Fruit fly (Drosophila melanogaster) whole organism, embryonic: ENCODE data around the gene Ldsdh1.

Experiments
- Abd-B ChIP-seq: fragments of 200-800 bp; sonication (Bioruptor generic); optimal IDR thresholded peaks from 2 replicates; lab custom pipeline; 2018; ENCODE audit warnings: missing biosample characterization, mild to moderate bottlenecking, missing genetic modification characterization, moderate library complexity
- Ada2b ChIP-seq: fragments of 200-800 bp; sonication (Bioruptor generic); IDR thresholded peaks from 2 replicates; pipeline ENCODE4 v1.3.6; 2022; ENCODE audit warnings: missing biosample characterization, missing genetic modification characterization
- Bgb ChIP-seq: fragments of 200-800 bp; sonication (Bioruptor generic); IDR thresholded peaks from 2 replicates; pipeline ENCODE4 v1.3.6; 2022; ENCODE audit warnings: missing biosample characterization, missing genetic modification characterization; ENCODE audit not compliant: partially characterized antibody
- CG10431 ChIP-seq: fragments of 200-800 bp; sonication (Bioruptor generic); optimal IDR thresholded peaks from 3 replicates; lab custom pipeline; 2018; ENCODE audit warnings: missing biosample characterization, mild to moderate bottlenecking, missing genetic modification characterization
- CG10959 ChIP-seq: fragments of 200-800 bp; sonication (Bioruptor generic); IDR thresholded peaks from 2 replicates; pipeline ENCODE4 v1.3.6; 2022; ENCODE audit warnings: missing biosample characterization, missing genetic modification characterization
- CG11695 ChIP-seq: fragments of 200-800 bp; sonication (Bioruptor generic); IDR thresholded peaks from 3 replicates; pipeline ENCODE4 v1.3.6; 2022; ENCODE audit warnings: missing biosample characterization, missing genetic modification characterization
- CG11696 ChIP-seq: fragments of 200-800 bp; sonication (Bioruptor generic); IDR thresholded peaks from 2 replicates; pipeline ENCODE4 v1.3.6; 2022; ENCODE audit warnings: missing biosample characterization, missing genetic modification characterization
- CG12155 ChIP-seq: fragments of 200-800 bp; sonication (Bioruptor generic); optimal IDR thresholded peaks from 3 replicates; lab custom pipeline; 2016; ENCODE audit warnings: missing biosample characterization, missing genetic modification characterization
- CG16813 ChIP-seq: fragments of 200-800 bp; sonication (Bioruptor generic); IDR thresholded peaks from 3 replicates; pipeline ENCODE4 v1.3.6; 2022; ENCODE audit warnings: missing biosample characterization, missing genetic modification characterization; ENCODE audit not compliant: partially characterized antibody
- CG30020 ChIP-seq: fragments of 200-800 bp; optimal IDR thresholded peaks from 2 replicates; lab custom pipeline; 2019; ENCODE audit warnings: missing biosample characterization, mild to moderate bottlenecking, missing genetic modification characterization, moderate library complexity
- CG3065 ChIP-seq: fragments of 200-800 bp; sonication (Bioruptor generic); optimal IDR thresholded peaks from 2 replicates; lab custom pipeline; 2016; ENCODE audit warnings: missing biosample characterization, missing genetic modification characterization
- CG31224 ChIP-seq: fragments of 200-800 bp; sonication (Bioruptor generic); IDR thresholded peaks from 2 replicates; pipeline ENCODE4 v1.3.6; 2022; ENCODE audit warnings: missing biosample characterization, missing genetic modification characterization
- CG32532 ChIP-seq: fragments of 200-800 bp; sonication (Bioruptor generic); IDR thresholded peaks from 2 replicates; pipeline ENCODE4 v1.3.6; 2022; ENCODE audit warnings: missing biosample characterization, missing genetic modification characterization
- CG3995 ChIP-seq: fragments of 200-800 bp; sonication (Bioruptor generic); optimal IDR thresholded peaks from 3 replicates; lab custom pipeline; 2016; ENCODE audit warnings: missing biosample characterization, missing genetic modification characterization
- CG4282 ChIP-seq: fragments of 200-800 bp; sonication (Bioruptor generic); optimal IDR thresholded peaks from 2 replicates; lab custom pipeline; 2016; ENCODE audit warnings: missing biosample characterization, missing genetic modification characterization
- CG4360 ChIP-seq: fragments of 200-800 bp; sonication (Bioruptor generic); IDR thresholded peaks from 2 replicates; pipeline ENCODE4 v1.3.6; 2022; ENCODE audit warnings: missing biosample characterization, missing genetic modification characterization
- CG7372 ChIP-seq: fragments of 200-800 bp; sonication (Bioruptor generic); IDR thresholded peaks from 2 replicates; pipeline ENCODE4 v1.3.6; 2022; ENCODE audit warnings: missing biosample characterization, missing genetic modification characterization
- CG8089 ChIP-seq: fragments of 200-800 bp; sonication (Bioruptor generic); optimal IDR thresholded peaks from 3 replicates; lab custom pipeline; 2016; ENCODE audit warnings: missing biosample characterization, missing genetic modification characterization
- CG8924 ChIP-seq: fragments of 200-800 bp; optimal IDR thresholded peaks from 3 replicates; lab custom pipeline; 2019; ENCODE audit warnings: missing biosample characterization, mild to moderate bottlenecking, missing genetic modification characterization, moderate library complexity
- CG9215 ChIP-seq: fragments of 200-800 bp; sonication (Bioruptor generic); IDR thresholded peaks from 2 replicates; pipeline ENCODE4 v1.3.6; 2022; ENCODE audit warnings: missing biosample characterization, missing genetic modification characterization
- D19A ChIP-seq: fragments of 200-800 bp; optimal IDR thresholded peaks from 3 replicates; lab custom pipeline; 2019; ENCODE audit warnings: missing biosample characterization, mild to moderate bottlenecking, missing genetic modification characterization, moderate library complexity
- Dip3 ChIP-seq: fragments of 200-800 bp; sonication (Bioruptor generic); optimal IDR thresholded peaks from 3 replicates; lab custom pipeline; 2016; ENCODE audit warnings: missing biosample characterization, missing genetic modification characterization
- Doc2 ChIP-seq: fragments of 200-800 bp; sonication (Bioruptor generic); IDR thresholded peaks from 2 replicates; pipeline ENCODE4 v1.3.6; 2022; ENCODE audit warnings: missing biosample characterization, missing genetic modification characterization
- Fer1 ChIP-seq: fragments of 200-800 bp; sonication (Bioruptor generic); optimal IDR thresholded peaks from 2 replicates; lab custom pipeline; 2017; ENCODE audit warnings: missing biosample characterization, mild to moderate bottlenecking, missing genetic modification characterization
- Hr39 ChIP-seq: fragments of >200 bp; optimal IDR thresholded peaks from 2 replicates; lab custom pipeline; 2017
- Lpt ChIP-seq: fragments of >200 bp; optimal IDR thresholded peaks from 2 replicates; lab custom pipeline; 2018; ENCODE audit warnings: missing biosample characterization, missing genetic modification characterization
- Meics ChIP-seq: fragments of 200-800 bp; sonication (Bioruptor generic); optimal IDR thresholded peaks from 2 replicates; lab custom pipeline; 2017; ENCODE audit warnings: missing biosample characterization, mild to moderate bottlenecking, missing genetic modification characterization
- abd-A ChIP-seq: fragments of 200-800 bp; sonication (Bioruptor generic); optimal IDR thresholded peaks from 3 replicates; lab custom pipeline; 2019; ENCODE audit warnings: missing biosample characterization, mild to moderate bottlenecking, missing genetic modification characterization, moderate library complexity
- chinmo ChIP-seq: fragments of 200-800 bp; sonication (Bioruptor generic); IDR thresholded peaks from 4 replicates; pipeline ENCODE4 v1.3.6; 2022; ENCODE audit warnings: missing biosample characterization, missing genetic modification characterization; ENCODE audit not compliant: partially characterized antibody
- da ChIP-seq: fragments of 200-800 bp; sonication (Bioruptor generic); optimal IDR thresholded peaks from 2 replicates; lab custom pipeline; 2016; ENCODE audit warnings: missing biosample characterization, missing genetic modification characterization
- disco-r ChIP-seq: fragments of 200-800 bp; sonication (Bioruptor generic); optimal IDR thresholded peaks from 2 replicates; lab custom pipeline; 2016; ENCODE audit warnings: missing biosample characterization, missing genetic modification characterization
- dmrt99B ChIP-seq: fragments of 200-800 bp; sonication (Bioruptor generic); optimal IDR thresholded peaks from 2 replicates; lab custom pipeline; 2018; ENCODE audit warnings: missing biosample characterization, mild to moderate bottlenecking, missing genetic modification characterization, moderate library complexity
- fd102C ChIP-seq: fragments of 200-800 bp; sonication (Bioruptor generic); optimal IDR thresholded peaks from 2 replicates; lab custom pipeline; 2018; ENCODE audit warnings: missing biosample characterization, mild to moderate bottlenecking, missing genetic modification characterization, moderate library complexity
- fru ChIP-seq: fragments of >200 bp; optimal IDR thresholded peaks from 2 replicates; lab custom pipeline; 2017
- jing ChIP-seq: fragments of 200-800 bp; sonication (Bioruptor generic); optimal IDR thresholded peaks from 2 replicates; lab custom pipeline; 2018; ENCODE audit warnings: missing biosample characterization, mild to moderate bottlenecking, missing genetic modification characterization
- knrl ChIP-seq: fragments of 200-800 bp; sonication (Bioruptor generic); IDR thresholded peaks from 3 replicates; pipeline ENCODE4 v1.3.6; 2022; ENCODE audit warnings: missing biosample characterization, missing genetic modification characterization; ENCODE audit not compliant: partially characterized antibody
- nerfin-2 ChIP-seq: fragments of 200-800 bp; sonication (Bioruptor generic); IDR thresholded peaks from 2 replicates; pipeline ENCODE4 v1.3.6; 2022; ENCODE audit warnings: missing biosample characterization, missing genetic modification characterization; ENCODE audit not compliant: partially characterized antibody
- onecut ChIP-seq: fragments of 200-800 bp; sonication (Bioruptor generic); IDR thresholded peaks from 2 replicates; pipeline ENCODE4 v1.3.6; 2022; ENCODE audit warnings: missing biosample characterization, missing genetic modification characterization
- otp ChIP-seq: fragments of 200-800 bp; sonication (Bioruptor generic); IDR thresholded peaks from 3 replicates; pipeline ENCODE4, ENCODE4 v1.3.6; 2022; ENCODE audit warnings: missing biosample characterization, missing genetic modification characterization
- ro ChIP-seq: fragments of 200-800 bp; sonication (Bioruptor generic); IDR thresholded peaks from 2 replicates; pipeline ENCODE4 v1.3.6; 2022; ENCODE audit warnings: missing biosample characterization, missing genetic modification characterization
- row ChIP-seq: fragments of 200-800 bp; sonication (Bioruptor generic); IDR thresholded peaks from 3 replicates; pipeline ENCODE4 v1.3.6; 2022; ENCODE audit warnings: missing biosample characterization, missing genetic modification characterization
- run ChIP-seq: fragments of 200-800 bp; sonication (Bioruptor generic); optimal IDR thresholded peaks from 3 replicates; lab custom pipeline; 2018; ENCODE audit warnings: missing biosample characterization, mild to moderate bottlenecking, missing genetic modification characterization
- schlank ChIP-seq: fragments of 200-800 bp; sonication (Bioruptor generic); optimal IDR thresholded peaks from 2 replicates; lab custom pipeline; 2018; ENCODE audit warnings: missing biosample characterization, mild to moderate bottlenecking, missing genetic modification characterization
- seq ChIP-seq: fragments of 200-800 bp; sonication (Bioruptor generic); IDR thresholded peaks from 2 replicates; pipeline ENCODE4 v1.3.6; 2022; ENCODE audit warnings: missing biosample characterization, missing genetic modification characterization
- sim ChIP-seq: fragments of 200-800 bp; sonication (Bioruptor generic); IDR thresholded peaks from 2 replicates; pipeline ENCODE4 v1.3.6; 2022; ENCODE audit warnings: missing biosample characterization, missing genetic modification characterization
- stc ChIP-seq: fragments of 200-800 bp; sonication (Bioruptor generic); IDR thresholded peaks from 2 replicates; pipeline ENCODE4 v1.3.6; 2022; ENCODE audit warnings: missing biosample characterization, missing genetic modification characterization
- tll ChIP-seq, 2 experiments: fragments of 200-800 bp in 1 of 2; fragments of >200 bp in 1 of 2; sonication (Bioruptor generic) in 1 of 2; optimal IDR thresholded peaks; 2 replicates each; lab custom pipeline; 2017 to 2019; ENCODE audit warnings: missing biosample characterization in 2 of 2, missing genetic modification characterization in 2 of 2, mild to moderate bottlenecking in 1 of 2, moderate library complexity in 1 of 2
- trh ChIP-seq: fragments of 200-800 bp; sonication (Bioruptor generic); optimal IDR thresholded peaks from 2 replicates; lab custom pipeline; 2016; ENCODE audit warnings: missing biosample characterization, missing genetic modification characterization
- zf30C ChIP-seq: fragments of 200-800 bp; sonication (Bioruptor generic); optimal IDR thresholded peaks from 3 replicates; lab custom pipeline; 2018; ENCODE audit warnings: missing biosample characterization, mild to moderate bottlenecking, missing genetic modification characterization
- zfh1 ChIP-seq: fragments of 200-800 bp; sonication (Bioruptor generic); IDR thresholded peaks from 3 replicates; pipeline ENCODE4 v1.3.6; 2022; ENCODE audit warnings: missing biosample characterization, missing genetic modification characterization
- zfh2 ChIP-seq: fragments of 200-800 bp; sonication (Bioruptor generic); optimal IDR thresholded peaks from 2 replicates; lab custom pipeline; 2016; ENCODE audit warnings: missing biosample characterization, missing genetic modification characterization

Gene Ldsdh1

dm6 chrX:8101479-8102198, 20.2 kb upstream of the Ldsdh1 start, which contains the start of gene CG2258 (continued):
- TF ChIP-seq Lpt (GFP tag; lab: Kevin White, UChicago) (no peak), row (GFP tag; lab: Robert Waterston, UW) (peak; percentile 93), Hr39 (lab: Kevin White, UChicago) (no peak), sim (peak; percentile 37; the same call in 1 of the 2 replicates), CG3065 (GFP tag; lab: Kevin White, UChicago) (peak; percentile 37), fru (lab: Kevin White, UChicago) (no peak), abd-A (no peak), CG8089 (GFP tag; lab: Kevin White, UChicago) (peak; percentile 46), onecut (GFP tag; lab: Robert Waterston, UW) (peak; percentile 53; the same call in 1 of the 2 replicates), Fer1 (GFP tag; lab: Kevin White, UChicago) (peak; percentile 83), CG4282 (GFP tag; lab: Kevin White, UChicago) (no peak), CG8924 (tag; lab: Kevin White, UChicago) (peak; percentile 86), schlank (tag; lab: Kevin White, UChicago) (peak; percentile 59), chinmo (GFP tag; lab: Robert Waterston, UW) (0 out of 4 replicates have a peak, but pooled peaks have one; percentile 29), CG11696 (GFP tag; lab: Robert Waterston, UW) (peak; percentile 70), Meics (GFP tag; lab: Kevin White, UChicago) (peak; percentile 82), CG9215 (GFP tag; lab: Robert Waterston, UW) (peak; percentile 72), trh (GFP tag; lab: Kevin White, UChicago) (peak; percentile 9), CG11695 (GFP tag; lab: Robert Waterston, UW) (peak; percentile 80), otp (peak; percentile 87), Abd-B (GFP tag; lab: Kevin White, UChicago) (peak; percentile 83), CG3995 (GFP tag; lab: Kevin White, UChicago) (peak; percentile 38), disco-r (GFP tag; lab: Kevin White, UChicago) (peak; percentile 56), CG7372 (GFP tag; lab: Robert Waterston, UW) (peak; percentile 74), zf30C (GFP tag; lab: Kevin White, UChicago) (no peak), da (GFP tag; lab: Kevin White, UChicago) (no peak), tll (GFP tag; optimal IDR thresholded peaks at IDR 0.05; lab: Kevin White, UChicago) (no peak), Doc2 (GFP tag; lab: Robert Waterston, UW) (no peak), CG31224 (GFP tag; lab: Robert Waterston, UW) (peak; percentile 73), stc (GFP tag; lab: Robert Waterston, UW) (peak; percentile 84), seq (GFP tag; lab: Robert Waterston, UW) (peak; percentile 69), Bgb (GFP tag; lab: Robert Waterston, UW) (no peak; the same call in 1 of the 2 replicates), Ada2b (GFP tag; lab: Robert Waterston, UW) (peak; percentile 92), CG10431 (GFP tag; lab: Kevin White, UChicago) (peak; percentile 75), zfh2 (GFP tag; lab: Kevin White, UChicago) (peak; percentile 47), CG4360 (GFP tag; lab: Robert Waterston, UW) (peak; percentile 71), knrl (GFP tag; lab: Robert Waterston, UW) (no peak), CG32532 (GFP tag; lab: Robert Waterston, UW) (peak; percentile 84), ro (GFP tag; lab: Robert Waterston, UW) (0 out of 2 replicates have a peak, but pooled peaks have one; percentile 47), dmrt99B (peak; percentile 94), run (tag; lab: Kevin White, UChicago) (peak; percentile 70), fd102C (no peak), D19A (tag; lab: Kevin White, UChicago) (peak; percentile 82), Dip3 (GFP tag; lab: Kevin White, UChicago) (peak; percentile 77), CG16813 (GFP tag; lab: Robert Waterston, UW) (no peak), jing (GFP tag; lab: Kevin White, UChicago) (peak; percentile 68), nerfin-2 (no peak), CG12155 (GFP tag; lab: Kevin White, UChicago) (peak; percentile 78), CG10959 (peak; percentile 58), CG30020 (tag; lab: Kevin White, UChicago) (no peak), zfh1 (peak; percentile 86)
